Worm (Caenorhabditis elegans) whole organism, late embryonic: Measurements from ENCODE around the gene Y49F6A.5.

Experiments
- C08G9.2 ChIP-seq: sonication (generic microtip); optimal IDR thresholded peaks from 2 replicates; lab custom pipeline; 2016; ENCODE audit warnings: mild to moderate bottlenecking, missing genetic modification characterization, moderate library complexity, missing compliant biosample characterization
- C38D4.7 ChIP-seq: fragments of 200-800 bp; sonication (Bioruptor generic); optimal IDR thresholded peaks from 2 replicates; lab custom pipeline; 2018; ENCODE audit warnings: mild to moderate bottlenecking, missing genetic modification characterization, moderate library complexity, missing compliant biosample characterization
- T23F11.4 ChIP-seq: fragments of 200-800 bp; sonication (Bioruptor generic); optimal IDR thresholded peaks from 2 replicates; lab custom pipeline; 2018; ENCODE audit warnings: mild to moderate bottlenecking, missing genetic modification characterization, missing compliant biosample characterization
- ceh-14 ChIP-seq: sonication (generic microtip); optimal IDR thresholded peaks from 2 replicates; lab custom pipeline; 2016; ENCODE audit warnings: missing genotype, missing genetic modification characterization, missing compliant biosample characterization
- ceh-19 ChIP-seq: fragments of 200-800 bp; sonication (Bioruptor generic); optimal IDR thresholded peaks from 2 replicates; lab custom pipeline; 2018; ENCODE audit warnings: mild to moderate bottlenecking, missing genetic modification characterization, missing compliant biosample characterization
- ceh-2 ChIP-seq: sonication (generic microtip); optimal IDR thresholded peaks from 2 replicates; lab custom pipeline; 2016; ENCODE audit warnings: missing genotype, missing genetic modification characterization, missing compliant biosample characterization
- ceh-22 ChIP-seq: sonication (generic microtip); optimal IDR thresholded peaks from 2 replicates; lab custom pipeline; 2017; ENCODE audit warnings: missing biosample characterization, missing genetic modification characterization
- ceh-24 ChIP-seq: sonication (generic microtip); optimal IDR thresholded peaks from 2 replicates; lab custom pipeline; 2016; ENCODE audit warnings: mild to moderate bottlenecking, missing genetic modification characterization, missing compliant biosample characterization
- ceh-34 ChIP-seq: sonication (generic microtip); optimal IDR thresholded peaks from 2 replicates; lab custom pipeline; 2016; ENCODE audit warnings: mild to moderate bottlenecking, missing genetic modification characterization, missing compliant biosample characterization
- ceh-45 ChIP-seq: fragments of 200-800 bp; sonication (Bioruptor generic); IDR thresholded peaks from 2 replicates; pipeline ENCODE4 v1.3.6; 2022; ENCODE audit warnings: missing genetic modification reagents, missing genetic modification characterization, missing compliant biosample characterization
- ceh-6 ChIP-seq: fragments of 200-800 bp; sonication (Bioruptor generic); optimal IDR thresholded peaks from 2 replicates; lab custom pipeline; 2018; ENCODE audit warnings: mild to moderate bottlenecking, missing genetic modification characterization, missing compliant biosample characterization
- che-1 ChIP-seq: sonication (generic microtip); optimal IDR thresholded peaks from 2 replicates; lab custom pipeline; 2016; ENCODE audit warnings: mild to moderate bottlenecking, missing genetic modification characterization, missing compliant biosample characterization
- dmd-4 ChIP-seq: sonication (generic microtip); optimal IDR thresholded peaks from 2 replicates; lab custom pipeline; 2016; ENCODE audit warnings: borderline replicate concordance, missing genetic modification characterization, missing compliant biosample characterization
- dve-1 ChIP-seq: sonication (generic microtip); optimal IDR thresholded peaks from 2 replicates; lab custom pipeline; 2017; ENCODE audit warnings: antibody characterized with exemption, mild to moderate bottlenecking, missing genetic modification characterization, missing compliant biosample characterization
- elt-2 ChIP-seq: sonication (generic microtip); optimal IDR thresholded peaks from 2 replicates; lab custom pipeline; 2016; ENCODE audit warnings: missing genetic modification reagents, missing genetic modification characterization, missing compliant biosample characterization
- eyg-1 ChIP-seq: sonication (generic microtip); optimal IDR thresholded peaks from 2 replicates; lab custom pipeline; 2016; ENCODE audit warnings: missing genotype, missing genetic modification characterization, missing compliant biosample characterization
- fax-1 ChIP-seq: sonication (generic microtip); optimal IDR thresholded peaks from 2 replicates; lab custom pipeline; 2016; ENCODE audit warnings: missing genotype, missing genetic modification characterization, missing compliant biosample characterization
- fkh-6 ChIP-seq: sonication (generic microtip); optimal IDR thresholded peaks from 2 replicates; lab custom pipeline; 2016; ENCODE audit warnings: missing genetic modification characterization, missing compliant biosample characterization
- hlh-15 ChIP-seq: sonication (generic microtip); optimal IDR thresholded peaks from 2 replicates; lab custom pipeline; 2016; ENCODE audit warnings: missing genetic modification characterization, missing compliant biosample characterization
- hlh-8 ChIP-seq: sonication (generic microtip); optimal IDR thresholded peaks from 2 replicates; lab custom pipeline; 2016; ENCODE audit warnings: missing genotype, missing genetic modification characterization, missing compliant biosample characterization
- lim-6 ChIP-seq: sonication (generic microtip); optimal IDR thresholded peaks from 2 replicates; lab custom pipeline; 2016; ENCODE audit warnings: missing genetic modification characterization, missing compliant biosample characterization
- nhr-11 ChIP-seq: fragments of 150-350 bp; optimal IDR thresholded peaks from 2 replicates; lab custom pipeline; 2014; ENCODE audit warnings: missing biosample characterization, missing genetic modification characterization
- nhr-232 ChIP-seq: sonication (generic microtip); optimal IDR thresholded peaks from 2 replicates; lab custom pipeline; 2016; ENCODE audit warnings: missing genetic modification characterization, missing compliant biosample characterization
- npax-4 ChIP-seq: sonication (generic microtip); optimal IDR thresholded peaks from 2 replicates; lab custom pipeline; 2016; ENCODE audit warnings: missing genetic modification characterization, missing compliant biosample characterization
- pag-3 ChIP-seq: sonication (generic microtip); optimal IDR thresholded peaks from 2 replicates; lab custom pipeline; 2016; ENCODE audit warnings: missing compliant biosample characterization, missing genetic modification characterization, borderline replicate concordance
- pat-9 ChIP-seq: fragments of 200-800 bp; sonication (Bioruptor generic); optimal IDR thresholded peaks from 2 replicates; lab custom pipeline; 2018; ENCODE audit warnings: mild to moderate bottlenecking, missing genetic modification characterization, moderate library complexity, missing compliant biosample characterization
- pax-1 ChIP-seq: fragments of 150-350 bp; optimal IDR thresholded peaks from 2 replicates; lab custom pipeline; 2014; ENCODE audit warnings: missing biosample characterization, missing genetic modification characterization
- pha-4 ChIP-seq: fragments of 150-350 bp; optimal IDR thresholded peaks from 2 replicates; lab custom pipeline; 2018; ENCODE audit warnings: missing biosample characterization, missing genetic modification reagents, missing genetic modification characterization
- pqm-1 ChIP-seq: sonication (generic microtip); optimal IDR thresholded peaks from 2 replicates; lab custom pipeline; 2016; ENCODE audit warnings: missing genetic modification characterization, missing compliant biosample characterization
- pros-1 ChIP-seq: fragments of 150-350 bp; optimal IDR thresholded peaks from 2 replicates; lab custom pipeline; 2014; ENCODE audit warnings: missing biosample characterization, missing genetic modification reagents, missing genetic modification characterization
- ref-2 ChIP-seq: sonication (generic microtip); optimal IDR thresholded peaks from 2 replicates; lab custom pipeline; 2016; ENCODE audit warnings: missing genetic modification characterization, missing compliant biosample characterization
- rnt-1 ChIP-seq: sonication (generic microtip); optimal IDR thresholded peaks from 2 replicates; lab custom pipeline; 2016; ENCODE audit warnings: missing genetic modification characterization, missing compliant biosample characterization
- sdc-2 ChIP-seq: sonication (generic microtip); optimal IDR thresholded peaks from 2 replicates; lab custom pipeline; 2016; ENCODE audit warnings: missing genotype, missing genetic modification characterization, missing compliant biosample characterization
- sox-4 ChIP-seq: sonication (generic microtip); optimal IDR thresholded peaks from 2 replicates; lab custom pipeline; 2017; ENCODE audit warnings: mild to moderate bottlenecking, missing genetic modification characterization, inconsistent platforms, missing compliant biosample characterization
- unc-86 ChIP-seq: sonication (generic microtip); optimal IDR thresholded peaks from 2 replicates; lab custom pipeline; 2016; ENCODE audit warnings: missing genetic modification characterization, missing compliant biosample characterization
- zip-5 ChIP-seq: sonication (generic microtip); optimal IDR thresholded peaks from 2 replicates; lab custom pipeline; 2016; ENCODE audit warnings: missing genetic modification characterization, missing compliant biosample characterization

Gene Y49F6A.5

DNA sequence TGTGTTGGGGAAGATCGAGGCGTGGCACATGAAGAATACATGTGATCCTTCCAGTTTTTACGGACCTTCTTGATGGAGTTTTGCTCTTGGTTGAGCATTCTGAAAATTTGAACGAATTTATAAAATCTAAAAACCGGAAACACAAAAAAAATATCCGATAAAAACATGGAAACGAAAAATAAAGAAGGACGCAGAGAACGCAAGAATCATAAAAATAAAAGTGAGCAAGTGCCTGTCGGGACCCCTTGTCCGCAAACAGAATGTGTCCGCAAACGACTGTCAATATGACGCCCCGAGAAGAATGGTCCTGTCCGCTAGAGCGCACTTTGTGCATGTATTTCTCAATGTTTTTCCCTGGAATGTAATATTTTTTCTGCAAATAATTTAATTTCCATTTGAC is at the start of gene Y49F6A.5:
TSS of gene Y49F6A.5 (minus strand) at position 101 of the 400 bp plus-strand sequence.
- TF ChIP-seq fkh-6 (no peak), lim-6 (tag; lab: Kevin White, UChicago) (no peak), ceh-6 (GFP tag; lab: Kevin White, UChicago) (no peak), ceh-2 (tag; lab: Kevin White, UChicago) (no peak), eyg-1 (no peak)

DNA sequence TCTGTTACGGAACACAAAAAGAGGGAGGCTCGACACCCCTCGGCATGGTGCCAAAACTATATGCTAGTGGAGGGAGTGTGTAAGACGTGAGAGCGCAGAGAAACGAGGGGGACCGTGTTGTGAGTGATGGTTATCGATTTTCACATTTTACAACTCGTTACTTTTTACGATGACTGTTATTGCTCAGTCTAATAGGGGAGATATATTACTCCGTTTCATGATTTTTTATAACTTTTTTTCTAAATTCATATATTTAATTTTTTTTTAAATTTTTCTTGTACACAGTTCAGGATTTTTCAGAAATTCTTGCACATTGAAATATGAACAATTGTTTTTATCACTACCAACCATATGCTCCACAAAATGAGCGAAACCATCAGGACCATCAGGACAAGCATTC is 45.7 kb upstream of the Y49F6A.5 start, which contains the start of gene F19B10.5:
TSS of gene F19B10.5 (plus strand) at position 301 of the 400 bp plus-strand sequence.
- no peak for TF ChIP-seq fkh-6
- no peak for TF ChIP-seq elt-2 (tag; lab: Kevin White, UChicago)
- TF ChIP-seq zip-5: no peak
- no peak for TF ChIP-seq hlh-15 (tag; lab: Kevin White, UChicago)
- TF ChIP-seq rnt-1: no peak
- TF ChIP-seq npax-4 (tag; lab: Kevin White, UChicago): no peak
- TF ChIP-seq unc-86 (tag; lab: Kevin White, UChicago): no peak

DNA sequence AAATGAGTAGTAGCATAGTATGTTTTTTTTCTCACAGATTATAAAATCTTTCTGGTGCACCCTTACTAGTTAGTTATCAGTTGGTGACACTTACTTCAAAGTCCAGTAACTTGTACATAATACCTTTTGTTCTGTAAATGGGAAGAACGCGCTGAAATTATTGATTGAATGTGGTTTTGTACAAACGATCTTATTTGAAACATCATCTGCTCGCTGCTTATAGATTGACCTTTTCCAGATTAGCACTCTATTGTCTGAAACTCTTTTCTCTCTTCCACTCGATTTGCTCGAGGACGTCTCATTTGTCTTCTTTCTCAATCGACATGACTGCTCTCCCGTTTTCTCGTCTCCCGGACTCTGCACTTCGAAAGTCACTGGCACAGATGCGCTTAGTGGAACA is 37.4 kb upstream of the Y49F6A.5 start, which contains the start of gene fbxb-33:
TSS of gene fbxb-33 (plus strand) at position 301 of the 400 bp plus-strand sequence.
- no peak for TF ChIP-seq pag-3 (tag; lab: Kevin White, UChicago)
- no peak for TF ChIP-seq fax-1
- TF ChIP-seq ceh-2 (tag; lab: Kevin White, UChicago): no peak
- TF ChIP-seq sdc-2 (tag; lab: Kevin White, UChicago): no peak
- TF ChIP-seq pax-1 (tag; lab: Kevin White, UChicago): no peak
- no peak for TF ChIP-seq nhr-11 (tag; lab: Kevin White, UChicago)
- no peak for TF ChIP-seq dve-1 (tag; lab: Kevin White, UChicago)
- TF ChIP-seq ceh-14: no peak
- no peak for TF ChIP-seq ceh-45 (GFP tag; lab: Robert Waterston, UW)
- no peak for TF ChIP-seq pha-4 (tag; lab: Kevin White, UChicago)
- no peak for TF ChIP-seq rnt-1
- no peak for TF ChIP-seq dmd-4 (tag; lab: Kevin White, UChicago)
- no peak for TF ChIP-seq C08G9.2 (tag; lab: Kevin White, UChicago)

DNA sequence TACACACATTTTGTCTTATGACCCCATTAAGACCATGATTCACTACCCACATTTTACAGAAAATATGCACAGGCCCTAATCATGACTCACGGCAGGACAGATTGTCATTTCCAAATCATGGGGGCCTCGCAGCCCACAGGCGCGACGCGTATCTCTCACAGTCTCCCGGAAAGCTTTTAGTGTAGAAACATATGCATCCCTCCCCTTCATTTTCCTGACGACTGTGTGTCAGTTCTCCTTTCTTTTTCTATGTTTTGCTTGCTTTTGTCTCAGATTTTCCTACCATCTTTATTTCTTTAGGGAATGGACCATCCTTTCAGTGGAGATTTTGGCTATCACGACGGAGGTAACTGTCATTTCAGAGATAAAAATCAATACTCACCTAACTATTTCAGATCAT is 31.5 kb upstream of the Y49F6A.5 start, which contains the start of gene M151.1:
TSS of gene M151.1 (plus strand) at position 301 of the 400 bp plus-strand sequence.
- TF ChIP-seq unc-86 (tag; lab: Kevin White, UChicago) (no peak), C38D4.7 (no peak), ref-2 (no peak), C08G9.2 (tag; lab: Kevin White, UChicago) (no peak), hlh-8 (no peak), nhr-232 (no peak), nhr-11 (tag; lab: Kevin White, UChicago) (no peak), rnt-1 (no peak), ceh-2 (tag; lab: Kevin White, UChicago) (no peak)

DNA sequence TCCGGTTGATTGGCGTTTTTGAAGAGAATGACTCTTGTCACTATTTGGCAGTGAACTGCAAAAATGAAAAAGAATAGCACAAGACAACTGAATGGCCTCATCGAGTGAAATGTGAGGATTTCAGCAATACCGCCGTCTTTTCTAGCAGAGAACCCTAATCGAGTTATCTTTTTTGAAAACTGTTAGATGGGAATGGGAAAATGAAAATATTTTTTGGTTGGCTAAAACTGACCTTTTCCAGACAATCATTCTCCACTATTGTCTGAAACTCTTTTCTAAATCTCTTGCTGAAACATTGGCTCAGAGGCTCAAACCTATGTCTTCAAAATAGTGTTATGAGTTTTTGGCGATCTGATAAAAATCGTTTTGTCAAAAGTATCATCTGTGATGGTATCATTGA is 30.5 kb upstream of the Y49F6A.5 start, which contains the start of gene M151.10:
TSS of gene M151.10 (minus strand) at position 101 of the 400 bp plus-strand sequence.
- TF ChIP-seq ceh-2 (tag; lab: Kevin White, UChicago) (no peak), ceh-34 (tag; lab: Kevin White, UChicago) (no peak), ceh-19 (no peak), ceh-24 (tag; lab: Kevin White, UChicago) (no peak), T23F11.4 (GFP tag; lab: Kevin White, UChicago) (no peak), che-1 (tag; lab: Kevin White, UChicago) (no peak), nhr-232 (no peak), pat-9 (tag; lab: Kevin White, UChicago) (no peak), pros-1 (tag; lab: Kevin White, UChicago) (no peak), rnt-1 (no peak), ceh-6 (GFP tag; lab: Kevin White, UChicago) (no peak), ceh-22 (tag; lab: Kevin White, UChicago) (no peak), pqm-1 (tag; lab: Kevin White, UChicago) (no peak), sox-4 (tag; lab: Kevin White, UChicago) (no peak)
- TF ChIP-seq, all 69 proteins: peak for 0
